Worm (Caenorhabditis elegans) whole organism, L2 larva: ENCODE data around the gene tftc-1.

Experiments
- F13H6.1 ChIP-seq: sonication (generic microtip); optimal IDR thresholded peaks from 2 replicates; lab custom pipeline; 2016; ENCODE audit warnings: missing genetic modification characterization, missing compliant biosample characterization
- R02D3.7 ChIP-seq: fragments of 150-350 bp; optimal IDR thresholded peaks from 2 replicates; lab custom pipeline; 2014; ENCODE audit warnings: missing biosample characterization, missing genetic modification characterization
- Y55F3AM.14 ChIP-seq: fragments of 200-800 bp; sonication (Bioruptor generic); optimal IDR thresholded peaks from 2 replicates; lab custom pipeline; 2018; ENCODE audit warnings: mild to moderate bottlenecking, missing genetic modification characterization, missing compliant biosample characterization
- ZK546.5 ChIP-seq: sonication (generic microtip); optimal IDR thresholded peaks from 2 replicates; lab custom pipeline; 2017; ENCODE audit warnings: missing biosample characterization, missing genetic modification characterization
- alr-1 ChIP-seq: fragments of 150-350 bp; optimal IDR thresholded peaks from 2 replicates; lab custom pipeline; 2014; ENCODE audit warnings: missing biosample characterization, missing genetic modification characterization
- aly-2 ChIP-seq: fragments of 150-350 bp; optimal IDR thresholded peaks from 2 replicates; lab custom pipeline; 2014; ENCODE audit warnings: missing biosample characterization, missing genetic modification characterization
- ama-1 ChIP-seq: fragments of 150-350 bp; optimal IDR thresholded peaks from 2 replicates; lab custom pipeline; 2018; ENCODE audit warnings: inconsistent platforms
- blmp-1 ChIP-seq: sonication (generic microtip); optimal IDR thresholded peaks from 2 replicates; lab custom pipeline; 2017; ENCODE audit warnings: missing genetic modification characterization, mild to moderate bottlenecking, missing compliant biosample characterization, antibody characterized with exemption, moderate library complexity; ENCODE audit not compliant: insufficient read depth
- ceh-16 ChIP-seq: fragments of 150-350 bp; optimal IDR thresholded peaks from 2 replicates; lab custom pipeline; 2014; ENCODE audit warnings: missing biosample characterization, missing genetic modification characterization
- ceh-82 ChIP-seq: fragments of 150-350 bp; optimal IDR thresholded peaks from 2 replicates; lab custom pipeline; 2014; ENCODE audit warnings: missing biosample characterization, missing genetic modification characterization
- dmd-4 ChIP-seq: sonication (generic microtip); optimal IDR thresholded peaks from 2 replicates; lab custom pipeline; 2017; ENCODE audit warnings: missing biosample characterization, missing genetic modification characterization
- egl-27 ChIP-seq: sonication (generic microtip); optimal IDR thresholded peaks from 3 replicates; lab custom pipeline; 2017; ENCODE audit warnings: missing biosample characterization, missing genetic modification reagents, missing genetic modification characterization
- elt-1 ChIP-seq: fragments of 150-350 bp; optimal IDR thresholded peaks from 2 replicates; lab custom pipeline; 2014; ENCODE audit warnings: missing biosample characterization, missing genetic modification characterization
- elt-3 ChIP-seq: sonication (generic microtip); optimal IDR thresholded peaks from 2 replicates; lab custom pipeline; 2017; ENCODE audit warnings: missing biosample characterization, missing genetic modification characterization
- fos-1 ChIP-seq: fragments of 150-350 bp; optimal IDR thresholded peaks from 2 replicates; lab custom pipeline; 2014; ENCODE audit warnings: missing biosample characterization, missing genetic modification characterization
- lin-13 ChIP-seq: fragments of 150-350 bp; optimal IDR thresholded peaks from 2 replicates; lab custom pipeline; 2014; ENCODE audit warnings: missing biosample characterization, missing genetic modification reagents, missing genetic modification characterization
- lin-39 ChIP-seq: fragments of 150-350 bp; optimal IDR thresholded peaks from 2 replicates; lab custom pipeline; 2014; ENCODE audit warnings: missing biosample characterization, missing genetic modification reagents, missing genetic modification characterization
- lsy-2 ChIP-seq, 2 experiments: fragments of 150-350 bp in 1 of 2; sonication (generic microtip) in 1 of 2; optimal IDR thresholded peaks; 2 replicates each; lab custom pipeline; 2014 to 2017; ENCODE audit warnings: missing biosample characterization in 2 of 2, missing genetic modification characterization in 2 of 2
- mab-5 ChIP-seq: fragments of 150-350 bp; optimal IDR thresholded peaks from 2 replicates; lab custom pipeline; 2014; ENCODE audit warnings: missing biosample characterization, missing genetic modification characterization
- mbf-1 ChIP-seq: sonication (generic microtip); optimal IDR thresholded peaks from 2 replicates; lab custom pipeline; 2017; ENCODE audit warnings: missing biosample characterization, missing genetic modification characterization
- nhr-10 ChIP-seq: sonication (generic microtip); optimal IDR thresholded peaks from 2 replicates; lab custom pipeline; 2017; ENCODE audit warnings: missing biosample characterization, missing genetic modification characterization
- nhr-11 ChIP-seq: fragments of 150-350 bp; optimal IDR thresholded peaks from 2 replicates; lab custom pipeline; 2014; ENCODE audit warnings: missing biosample characterization, missing genetic modification characterization
- nhr-12 ChIP-seq: fragments of 150-350 bp; optimal IDR thresholded peaks from 2 replicates; lab custom pipeline; 2014; ENCODE audit warnings: missing biosample characterization, missing genetic modification characterization
- nhr-129 ChIP-seq: fragments of 150-350 bp; optimal IDR thresholded peaks from 2 replicates; lab custom pipeline; 2014; ENCODE audit warnings: missing biosample characterization, missing genetic modification characterization
- nhr-21 ChIP-seq: fragments of 150-350 bp; optimal IDR thresholded peaks from 2 replicates; lab custom pipeline; 2014; ENCODE audit warnings: missing biosample characterization, missing genetic modification characterization
- nhr-23 ChIP-seq: fragments of 150-350 bp; optimal IDR thresholded peaks from 2 replicates; lab custom pipeline; 2014; ENCODE audit warnings: missing biosample characterization, missing genetic modification reagents, missing genetic modification characterization
- nhr-237 ChIP-seq: fragments of 150-350 bp; optimal IDR thresholded peaks from 2 replicates; lab custom pipeline; 2014; ENCODE audit warnings: missing biosample characterization, missing genetic modification characterization
- nhr-25 ChIP-seq: fragments of 150-350 bp; sonication (generic microtip); optimal IDR thresholded peaks from 3 replicates; lab custom pipeline; 2014; ENCODE audit warnings: missing biosample characterization, missing genetic modification characterization
- nhr-6 ChIP-seq: fragments of 150-350 bp; optimal IDR thresholded peaks from 2 replicates; lab custom pipeline; 2014; ENCODE audit warnings: missing biosample characterization, missing genetic modification characterization
- nhr-77 ChIP-seq: fragments of 150-350 bp; optimal IDR thresholded peaks from 2 replicates; lab custom pipeline; 2014; ENCODE audit warnings: missing biosample characterization, missing genetic modification characterization
- peb-1 ChIP-seq: fragments of 150-350 bp; optimal IDR thresholded peaks from 2 replicates; lab custom pipeline; 2014; ENCODE audit warnings: missing biosample characterization, missing genetic modification characterization
- sem-4 ChIP-seq: fragments of 150-350 bp; optimal IDR thresholded peaks from 2 replicates; lab custom pipeline; 2014; ENCODE audit warnings: missing biosample characterization, missing genetic modification reagents, missing genetic modification characterization
- skn-1 ChIP-seq: sonication (generic microtip); optimal IDR thresholded peaks from 2 replicates; lab custom pipeline; 2017; ENCODE audit warnings: missing biosample characterization, missing genetic modification characterization
- sma-3 ChIP-seq: sonication (generic microtip); optimal IDR thresholded peaks from 2 replicates; lab custom pipeline; 2016; ENCODE audit warnings: missing genetic modification reagents, missing genetic modification characterization, missing compliant biosample characterization
- sma-9 ChIP-seq, 2 experiments: fragments of 150-350 bp in 1 of 2; sonication (generic microtip) in 1 of 2; optimal IDR thresholded peaks; 2 replicates each; lab custom pipeline; 2014 to 2016; ENCODE audit warnings: missing genetic modification characterization in 2 of 2, mild to moderate bottlenecking in 1 of 2, missing biosample characterization in 1 of 2, missing compliant biosample characterization in 1 of 2, missing genetic modification reagents in 1 of 2, moderate library complexity in 1 of 2
- snpc-4 ChIP-seq: fragments of 150-350 bp; optimal IDR thresholded peaks from 2 replicates; lab custom pipeline; 2014; ENCODE audit warnings: missing biosample characterization, missing genetic modification characterization
- unc-39 ChIP-seq: fragments of 150-350 bp; optimal IDR thresholded peaks from 2 replicates; lab custom pipeline; 2014; ENCODE audit warnings: missing biosample characterization, missing genetic modification characterization
- unc-55 ChIP-seq: fragments of 150-350 bp; sonication (generic microtip); optimal IDR thresholded peaks from 3 replicates; lab custom pipeline; 2014; ENCODE audit warnings: missing biosample characterization, missing genetic modification reagents, missing genetic modification characterization
- unc-62 ChIP-seq: fragments of 150-350 bp; optimal IDR thresholded peaks from 2 replicates; lab custom pipeline; 2014; ENCODE audit warnings: missing biosample characterization, missing genetic modification reagents, missing genetic modification characterization
- ztf-1 ChIP-seq: fragments of 200-800 bp; sonication (Bioruptor generic); conservative IDR thresholded peaks from 2 replicates; pipeline ENCODE4 v1.3.6; 2022; ENCODE audit warnings: missing genetic modification characterization, missing compliant biosample characterization
- ztf-11 ChIP-seq: sonication (generic microtip); optimal IDR thresholded peaks from 2 replicates; lab custom pipeline; 2017; ENCODE audit warnings: missing biosample characterization, missing genetic modification characterization
- ztf-4 ChIP-seq: fragments of 150-350 bp; optimal IDR thresholded peaks from 2 replicates; lab custom pipeline; 2014; ENCODE audit warnings: missing biosample characterization, missing genetic modification characterization

tftc-1 gene

ce11 chrIV:2383713-2384112 is 34.6 kb downstream of the tftc-1 start, which contains the start of gene Y38F2AR.3:
Y38F2AR.3 (plus strand) TSS chrIV:2384013.
- TF ChIP-seq snpc-4, result no peak
- TF ChIP-seq mbf-1 (tag; lab: Kevin White, UChicago), result no peak
- TF ChIP-seq elt-1, result no peak
- no peak for TF ChIP-seq peb-1 (tag; lab: Kevin White, UChicago)
- no peak for TF ChIP-seq fos-1 (tag; lab: Kevin White, UChicago)
- TF ChIP-seq mab-5, result no peak
- no peak for TF ChIP-seq ztf-4 (tag; lab: Kevin White, UChicago)
- no peak for TF ChIP-seq ceh-16
- no peak for TF ChIP-seq nhr-77 (tag; lab: Kevin White, UChicago)
- TF ChIP-seq skn-1 (tag; lab: Kevin White, UChicago), result no peak
- TF ChIP-seq lin-13 (GFP tag; lab: Kevin White, UChicago), result no peak

- TF ChIP-seq nhr-129 (no peak), unc-62 (no peak), lsy-2 (tag; optimal IDR thresholded peaks at IDR 0.05; lab: Kevin White, UChicago) (peak in 1 of 2 experiments; percentile 49), nhr-10 (no peak), fos-1 (tag; lab: Kevin White, UChicago) (peak; percentile 25), egl-27 (tag; lab: Kevin White, UChicago) (no peak), peb-1 (tag; lab: Kevin White, UChicago) (no peak), nhr-6 (no peak), ztf-4 (tag; lab: Kevin White, UChicago) (no peak), ZK546.5 (tag; lab: Kevin White, UChicago) (no peak), ztf-11 (no peak), sma-9 (GFP tag; optimal IDR thresholded peaks at IDR 0.05; lab: Kevin White, UChicago) (no peak), sma-9 (tag; optimal IDR thresholded peaks at IDR 0.05; lab: Kevin White, UChicago) (no peak), nhr-237 (no peak), ama-1 (lab: Kevin White, UChicago) (no peak), sma-3 (GFP tag; lab: Kevin White, UChicago) (peak; percentile 10), unc-55 (GFP tag; lab: Kevin White, UChicago) (no peak), nhr-25 (no peak), ceh-82 (tag; lab: Kevin White, UChicago) (no peak), blmp-1 (tag; lab: Kevin White, UChicago) (no peak), nhr-12 (tag; lab: Kevin White, UChicago) (no peak), lin-13 (GFP tag; lab: Kevin White, UChicago) (peak; percentile 26), mab-5 (no peak), lin-39 (tag; lab: Kevin White, UChicago) (no peak), elt-1 (no peak), aly-2 (tag; lab: Kevin White, UChicago) (no peak), F13H6.1 (tag; lab: Kevin White, UChicago) (no peak), dmd-4 (tag; lab: Kevin White, UChicago) (no peak), ceh-16 (no peak), ztf-1 (no peak), nhr-21 (peak; percentile 36), sem-4 (no peak), unc-39 (tag; lab: Kevin White, UChicago) (no peak), nhr-11 (tag; lab: Kevin White, UChicago) (no peak), snpc-4 (no peak), nhr-23 (no peak), alr-1 (tag; lab: Kevin White, UChicago) (no peak), Y55F3AM.14 (GFP tag; lab: Kevin White, UChicago) (peak; percentile 16), elt-3 (tag; lab: Kevin White, UChicago) (no peak), nhr-77 (tag; lab: Kevin White, UChicago) (no peak), R02D3.7 (no peak)
- TF ChIP-seq, all 48 proteins: peak for 6
These were observed 39.1 kb downstream of the tftc-1 start, which contains the start of gene sec-61.B for ce11 chrIV:2387970-2388705. sec-61.B (minus strand) TSS chrIV:2388675.
